Fruit fly (Drosophila melanogaster): ENCODE data around the gene ATP6AP2.

The ATP6AP2 gene

dm6 chr3R:9229996-9230601 lies 30.3 kb upstream of the ATP6AP2 start (continued):
- TF ChIP-seq Blimp-1 (GFP tag; optimal IDR thresholded peaks at IDR 0.05) (peak; percentile 46), CG12299 (tag; optimal IDR thresholded peaks at IDR 0.05) (no peak), CG15011 (GFP tag; optimal IDR thresholded peaks at IDR 0.05) (no peak), fd102C (GFP tag; optimal IDR thresholded peaks at IDR 0.05) (no peak), maf-S (GFP tag; optimal IDR thresholded peaks at IDR 0.05) (no peak), CG12071 (GFP tag; optimal IDR thresholded peaks at IDR 0.05) (no peak), CG14860 (GFP tag; IDR thresholded peaks at IDR 0.05; ENCODE audit: partially characterized antibody) (no peak), CG2116 (GFP tag; optimal IDR thresholded peaks at IDR 0.05) (no peak), lab (GFP tag; optimal IDR thresholded peaks at IDR 0.05) (peak; percentile 41), corto (GFP tag; optimal IDR thresholded peaks at IDR 0.05) (no peak), CG10431 (GFP tag; optimal IDR thresholded peaks at IDR 0.05) (no peak), ATbp (GFP tag; optimal IDR thresholded peaks at IDR 0.05) (peak; percentile 3), CG18619 (GFP tag; optimal IDR thresholded peaks at IDR 0.05) (no peak), CG4424 (GFP tag; optimal IDR thresholded peaks at IDR 0.05) (peak; percentile 2), CG3407 (GFP tag; optimal IDR thresholded peaks at IDR 0.05) (peak; percentile 20), dan (GFP tag; IDR thresholded peaks at IDR 0.05) (no peak), bcd (GFP tag; optimal IDR thresholded peaks at IDR 0.05) (peak; percentile 6), Ada2b (GFP tag; IDR thresholded peaks at IDR 0.05) (0 out of 2 replicates have a peak, but pooled peaks have one; percentile 22), so (GFP tag; IDR thresholded peaks at IDR 0.05) (no peak), ara (GFP tag; IDR thresholded peaks at IDR 0.05) (no peak), gcm (GFP tag; optimal IDR thresholded peaks at IDR 0.05) (peak; percentile 55), CG8388 (GFP tag; optimal IDR thresholded peaks at IDR 0.05) (no peak), lilli (GFP tag; optimal IDR thresholded peaks at IDR 0.05) (peak; percentile 12), exex (tag; optimal IDR thresholded peaks at IDR 0.05) (no peak), Awh (GFP tag; IDR thresholded peaks at IDR 0.05) (no peak), otp (GFP tag; IDR thresholded peaks at IDR 0.05) (no peak), esg (GFP tag; conservative IDR thresholded peaks at IDR 0.05) (no peak), PHDP (tag; optimal IDR thresholded peaks at IDR 0.05) (peak; percentile 29), hb (GFP tag; IDR thresholded peaks at IDR 0.05; ENCODE audit: partially characterized antibody) (no peak), sens (GFP tag) (peak; percentile 81), hth (optimal IDR thresholded peaks at IDR 0.05) (no peak), psq (GFP tag; optimal IDR thresholded peaks at IDR 0.05) (no peak), ci (GFP tag; IDR thresholded peaks at IDR 0.05) (no peak), H15 (GFP tag; IDR thresholded peaks at IDR 0.05) (no peak), Nf-YA (GFP tag; IDR thresholded peaks at IDR 0.05) (no peak), klu (GFP tag; IDR thresholded peaks at IDR 0.05) (no peak), D19B (GFP tag; optimal IDR thresholded peaks at IDR 0.05) (peak; percentile 89), phol (tag; optimal IDR thresholded peaks at IDR 0.05) (peak; percentile 22), Sox102F (GFP tag; optimal IDR thresholded peaks at IDR 0.05) (peak; percentile 36), CG12769 (tag; optimal IDR thresholded peaks at IDR 0.05) (no peak), Drgx (GFP tag; IDR thresholded peaks at IDR 0.05) (peak; percentile 37), NfI (GFP tag; optimal IDR thresholded peaks at IDR 0.05) (no peak), tio (GFP tag; optimal IDR thresholded peaks at IDR 0.05) (no peak), CG11723 (GFP tag; optimal IDR thresholded peaks at IDR 0.05) (no peak), CG8359 (GFP tag; optimal IDR thresholded peaks at IDR 0.05; ENCODE audit: borderline replicate concordance) (no peak), CG3726 (GFP tag; IDR thresholded peaks at IDR 0.05) (no peak), grn (GFP tag; optimal IDR thresholded peaks at IDR 0.05) (no peak), Tbp (GFP tag; optimal IDR thresholded peaks at IDR 0.05) (no peak), CG32532 (GFP tag; IDR thresholded peaks at IDR 0.05) (no peak), CG7928 (GFP tag; optimal IDR thresholded peaks at IDR 0.05) (no peak), B-H2 (GFP tag; optimal IDR thresholded peaks at IDR 0.05) (no peak)
